Worm (Caenorhabditis elegans) whole organism, mixed stage, embryonic: ENCODE results near the gene Y42G9A.2.

ENCODE experiments used
- M03D4.4 ChIP-seq: sonication (generic microtip); optimal IDR thresholded peaks from 2 replicates; lab custom pipeline; 2017; ENCODE audit warnings: mild to moderate bottlenecking, missing genetic modification characterization, missing compliant biosample characterization
- bed-3 ChIP-seq: fragments of 200-800 bp; sonication (Bioruptor generic); optimal IDR thresholded peaks from 3 replicates; lab custom pipeline; 2018; ENCODE audit warnings: mild to moderate bottlenecking, missing genetic modification characterization, moderate library complexity, missing compliant biosample characterization
- ceh-43 ChIP-seq: fragments of 200-800 bp; sonication (Bioruptor generic); optimal IDR thresholded peaks from 2 replicates; lab custom pipeline; 2018; ENCODE audit warnings: mild to moderate bottlenecking, missing genetic modification characterization, moderate library complexity, missing compliant biosample characterization
- ceh-83 ChIP-seq: fragments of 200-800 bp; sonication (Bioruptor generic); optimal IDR thresholded peaks from 2 replicates; lab custom pipeline; 2018; ENCODE audit warnings: mild to moderate bottlenecking, missing genetic modification characterization, missing compliant biosample characterization
- ces-1 ChIP-seq: fragments of 150-350 bp; optimal IDR thresholded peaks from 2 replicates; lab custom pipeline; 2014; ENCODE audit warnings: missing biosample characterization, missing genetic modification reagents, missing genetic modification characterization
- cnd-1 ChIP-seq: fragments of 200-800 bp; sonication (Bioruptor generic); optimal IDR thresholded peaks from 2 replicates; lab custom pipeline; 2018; ENCODE audit warnings: mild to moderate bottlenecking, missing genetic modification characterization, missing compliant biosample characterization
- drap-1 ChIP-seq: fragments of 200-800 bp; sonication (Bioruptor generic); optimal IDR thresholded peaks from 3 replicates; lab custom pipeline; 2018; ENCODE audit warnings: mild to moderate bottlenecking, missing genetic modification characterization, missing compliant biosample characterization
- elt-1 ChIP-seq: sonication (generic microtip); optimal IDR thresholded peaks from 2 replicates; lab custom pipeline; 2017; ENCODE audit warnings: missing genetic modification characterization, mild to moderate bottlenecking, missing compliant biosample characterization, antibody characterized with exemption, moderate library complexity, borderline replicate concordance; ENCODE audit not compliant: insufficient read depth
- elt-3 ChIP-seq: fragments of 150-350 bp; optimal IDR thresholded peaks from 2 replicates; lab custom pipeline; 2014; ENCODE audit warnings: missing biosample characterization, missing genetic modification characterization
- flh-1 ChIP-seq: fragments of 200-800 bp; sonication (Bioruptor generic); optimal IDR thresholded peaks from 2 replicates; lab custom pipeline; 2018; ENCODE audit warnings: mild to moderate bottlenecking, missing genetic modification characterization, moderate library complexity, missing compliant biosample characterization
- ham-2 ChIP-seq: fragments of 200-800 bp; sonication (Bioruptor generic); optimal IDR thresholded peaks from 2 replicates; lab custom pipeline; 2018; ENCODE audit warnings: mild to moderate bottlenecking, missing genetic modification characterization, missing compliant biosample characterization
- lin-13 ChIP-seq: fragments of 150-350 bp; optimal IDR thresholded peaks from 2 replicates; lab custom pipeline; 2014; ENCODE audit warnings: missing biosample characterization, missing genetic modification characterization
- lin-32 ChIP-seq: fragments of 200-800 bp; sonication (Bioruptor generic); optimal IDR thresholded peaks from 2 replicates; lab custom pipeline; 2018; ENCODE audit warnings: mild to moderate bottlenecking, missing genetic modification characterization, missing compliant biosample characterization
- lsy-2 ChIP-seq: fragments of 150-350 bp; optimal IDR thresholded peaks from 2 replicates; lab custom pipeline; 2014; ENCODE audit warnings: missing biosample characterization, missing genetic modification characterization
- mab-5 ChIP-seq: fragments of 150-350 bp; optimal IDR thresholded peaks from 2 replicates; lab custom pipeline; 2014; ENCODE audit warnings: missing biosample characterization, missing genetic modification characterization
- mls-2 ChIP-seq: sonication (generic microtip); optimal IDR thresholded peaks from 2 replicates; lab custom pipeline; 2016; ENCODE audit warnings: mild to moderate bottlenecking, missing genetic modification characterization, moderate library complexity, missing compliant biosample characterization
- nhr-2 ChIP-seq: fragments of 150-350 bp; optimal IDR thresholded peaks from 2 replicates; lab custom pipeline; 2014; ENCODE audit warnings: missing biosample characterization, missing genetic modification characterization
- nhr-237 ChIP-seq: fragments of 150-350 bp; optimal IDR thresholded peaks from 2 replicates; lab custom pipeline; 2014; ENCODE audit warnings: missing biosample characterization, missing genetic modification characterization
- nhr-28 ChIP-seq: fragments of 150-350 bp; optimal IDR thresholded peaks from 2 replicates; lab custom pipeline; 2014; ENCODE audit warnings: missing biosample characterization, missing genetic modification characterization
- sem-2 ChIP-seq: fragments of 200-800 bp; sonication (Bioruptor generic); optimal IDR thresholded peaks from 2 replicates; lab custom pipeline; 2018; ENCODE audit warnings: mild to moderate bottlenecking, missing genetic modification characterization, missing compliant biosample characterization
- sptf-1 ChIP-seq: sonication (generic microtip); optimal IDR thresholded peaks from 2 replicates; lab custom pipeline; 2017; ENCODE audit warnings: mild to moderate bottlenecking, missing genetic modification characterization, moderate library complexity, missing compliant biosample characterization
- tbx-8 ChIP-seq: fragments of 200-800 bp; sonication (Bioruptor generic); optimal IDR thresholded peaks from 2 replicates; lab custom pipeline; 2018; ENCODE audit warnings: mild to moderate bottlenecking, missing genetic modification characterization, moderate library complexity, missing compliant biosample characterization
- unc-120 ChIP-seq: sonication (generic microtip); optimal IDR thresholded peaks from 2 replicates; lab custom pipeline; 2017; ENCODE audit warnings: missing genetic modification characterization, missing compliant biosample characterization; ENCODE audit not compliant: poor library complexity, severe bottlenecking
- unc-39 ChIP-seq: fragments of 150-350 bp; optimal IDR thresholded peaks from 2 replicates; lab custom pipeline; 2014; ENCODE audit warnings: missing biosample characterization, missing genetic modification characterization
- zip-8 ChIP-seq: fragments of 150-350 bp; optimal IDR thresholded peaks from 2 replicates; lab custom pipeline; 2014; ENCODE audit warnings: missing biosample characterization, missing genetic modification characterization

The Y42G9A.2 gene

DNA sequence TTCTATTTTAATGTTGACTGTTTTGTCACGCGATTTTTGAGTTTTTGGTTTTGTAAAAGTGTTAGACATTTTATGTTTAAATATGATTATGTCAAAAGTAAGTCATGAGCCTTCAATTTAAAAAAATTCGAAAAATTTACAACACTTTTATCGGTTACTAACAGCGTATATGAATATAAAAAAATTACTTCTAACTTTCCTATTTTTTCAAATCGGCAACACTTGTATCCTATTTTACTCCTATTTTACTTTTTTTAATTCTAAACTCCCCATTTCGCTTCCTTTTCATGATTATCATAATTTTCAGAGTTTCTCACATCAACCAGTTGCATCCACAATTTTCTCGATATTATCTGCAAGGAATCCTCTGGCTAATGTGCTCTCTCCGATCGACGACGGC is 29.7 kb upstream of the Y42G9A.2 start, which contains the start of gene kin-18:
kin-18 (plus strand) TSS at position 301 of the 400 bp plus-strand sequence.
- no peak for TF ChIP-seq ceh-43 (GFP tag; lab: Kevin White, UChicago)
- TF ChIP-seq cnd-1 (tag; lab: Kevin White, UChicago), result no peak
- no peak for TF ChIP-seq lin-32 (GFP tag; lab: Kevin White, UChicago)
- no peak for TF ChIP-seq sptf-1
- TF ChIP-seq unc-120, result no peak
- TF ChIP-seq lin-13, result no peak
- no peak for TF ChIP-seq M03D4.4
- no peak for TF ChIP-seq nhr-237 (tag; lab: Kevin White, UChicago)
- no peak for TF ChIP-seq elt-3 (tag; lab: Kevin White, UChicago)
- TF ChIP-seq ham-2 (GFP tag; lab: Kevin White, UChicago), result no peak
- TF ChIP-seq ceh-83 (GFP tag; lab: Kevin White, UChicago), result no peak
- no peak for TF ChIP-seq sem-2 (GFP tag; lab: Kevin White, UChicago)
- TF ChIP-seq mls-2, result no peak
- no peak for TF ChIP-seq mab-5 (tag; lab: Kevin White, UChicago)
- no peak for TF ChIP-seq flh-1 (GFP tag; lab: Kevin White, UChicago)

DNA sequence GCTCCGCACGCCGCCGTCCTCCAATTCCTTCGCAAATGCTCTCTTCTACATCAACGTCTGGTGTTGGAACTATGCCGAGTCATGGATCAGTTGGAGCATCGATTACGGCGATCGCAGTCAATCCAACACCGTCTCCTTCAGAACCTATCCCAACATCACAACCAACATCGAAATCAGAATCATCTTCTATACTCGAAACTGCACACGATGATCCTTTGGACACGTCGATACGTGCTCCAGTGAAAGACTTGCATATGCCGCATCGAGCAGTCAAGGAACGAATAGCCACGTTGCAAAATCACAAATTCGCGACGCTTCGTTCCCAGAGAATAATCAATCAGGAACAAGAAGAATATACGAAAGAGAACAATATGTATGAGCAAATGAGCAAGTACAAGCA is 27.0 kb upstream of the Y42G9A.2 start:
- TF ChIP-seq ceh-83 (GFP tag; lab: Kevin White, UChicago) (no peak), lin-13 (no peak), ces-1 (GFP tag; lab: Kevin White, UChicago) (no peak)

DNA sequence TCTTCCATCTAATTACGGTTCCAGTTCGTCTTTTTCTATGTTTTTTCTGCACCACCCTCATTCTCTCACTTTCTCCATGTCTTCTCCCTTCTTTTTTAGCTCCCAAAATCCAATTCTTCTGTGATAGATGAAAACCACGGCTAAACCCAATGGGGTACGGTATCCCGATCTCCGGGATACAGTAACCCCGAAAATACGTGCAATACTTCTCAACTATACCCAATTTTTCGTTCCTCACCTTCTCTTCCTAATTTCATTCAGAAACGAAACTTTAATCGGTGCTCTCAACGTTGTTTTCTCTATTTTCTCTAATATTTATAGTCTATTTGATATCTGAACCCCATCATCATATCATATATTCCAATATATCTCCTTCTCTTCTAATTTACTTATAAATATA is 24.3 kb upstream of the Y42G9A.2 start:
- TF ChIP-seq unc-120 (peak; percentile 1), M03D4.4 (no peak), lsy-2 (tag; lab: Kevin White, UChicago) (no peak), elt-1 (tag; lab: Kevin White, UChicago) (no peak), cnd-1 (tag; lab: Kevin White, UChicago) (no peak), unc-39 (tag; lab: Kevin White, UChicago) (no peak), zip-8 (tag; lab: Kevin White, UChicago) (no peak)

DNA sequence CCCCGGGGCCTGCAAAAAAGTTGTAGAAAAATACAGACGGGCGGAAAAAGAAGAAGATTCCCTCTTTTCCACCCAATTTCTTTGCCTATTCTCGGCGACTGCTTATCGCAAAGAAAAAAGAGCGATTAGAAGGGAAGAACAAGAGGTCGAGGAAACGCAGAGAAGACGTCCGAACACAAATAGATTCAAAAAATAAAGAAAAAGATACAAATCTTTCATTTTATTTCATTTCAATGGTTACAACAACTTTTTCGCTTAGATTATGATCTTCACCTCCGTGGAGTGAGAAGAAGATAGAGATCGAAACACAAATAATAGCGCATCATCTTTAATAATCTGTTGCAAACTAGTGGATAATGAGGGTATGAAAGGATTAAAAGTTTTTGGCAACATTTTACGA is 15.9 kb upstream of the Y42G9A.2 start:
- TF ChIP-seq elt-1 (tag; lab: Kevin White, UChicago), result peak; percentile 91
- no peak for TF ChIP-seq unc-120

DNA sequence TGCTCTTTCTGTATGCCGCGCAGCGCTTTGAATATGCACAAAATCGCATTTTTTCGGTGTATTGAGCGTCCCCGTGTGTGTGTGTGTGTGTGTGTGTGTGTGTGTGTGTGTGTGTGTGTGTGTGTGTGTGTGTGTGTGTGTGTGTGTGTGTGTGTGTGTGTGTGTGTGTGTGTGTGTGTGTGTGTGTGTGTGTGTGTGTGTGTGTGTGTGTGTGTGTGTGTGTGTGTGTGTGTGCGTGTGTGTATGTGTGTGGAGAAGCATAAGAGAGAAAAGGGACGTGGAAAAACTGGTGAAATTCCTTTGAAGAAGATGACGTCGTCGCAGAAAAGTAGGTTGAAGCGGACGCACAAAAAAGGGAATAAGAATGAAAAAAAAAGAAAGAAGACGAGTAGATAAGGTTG is 14.6 kb upstream of the Y42G9A.2 start:
- TF ChIP-seq tbx-8 (peak; percentile 32), ham-2 (GFP tag; lab: Kevin White, UChicago) (peak; percentile 9), ceh-43 (GFP tag; lab: Kevin White, UChicago) (peak; percentile 53), mls-2 (peak; percentile 70), sptf-1 (peak; percentile 88), flh-1 (GFP tag; lab: Kevin White, UChicago) (peak; percentile 23), ceh-83 (GFP tag; lab: Kevin White, UChicago) (peak; percentile 26), M03D4.4 (peak; percentile 81), sem-2 (GFP tag; lab: Kevin White, UChicago) (peak; percentile 63), cnd-1 (tag; lab: Kevin White, UChicago) (peak; percentile 83), drap-1 (GFP tag; lab: Kevin White, UChicago) (peak; percentile 77), bed-3 (GFP tag; lab: Kevin White, UChicago) (peak; percentile 26), lin-32 (GFP tag; lab: Kevin White, UChicago) (peak; percentile 56)

DNA sequence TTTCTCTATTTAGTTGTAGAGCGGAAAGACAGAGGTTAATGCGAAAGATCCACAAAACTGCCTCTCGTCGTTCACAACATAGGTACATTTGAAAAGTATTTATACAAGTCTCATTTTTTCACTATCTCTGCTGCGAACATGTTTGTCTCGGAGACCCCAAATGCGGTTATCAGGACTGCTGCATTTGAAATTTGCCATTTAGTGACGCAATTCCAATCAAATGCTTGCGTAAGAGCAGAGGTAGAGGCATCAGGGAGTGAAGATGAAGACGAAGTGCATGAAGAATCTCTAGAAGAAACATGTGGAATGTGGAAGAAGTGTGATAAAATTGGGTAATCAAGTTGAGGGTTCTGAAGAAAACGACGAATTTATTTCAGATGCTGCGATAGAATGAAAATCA is 13.9 kb upstream of the Y42G9A.2 start:
- no peak for TF ChIP-seq nhr-2 (tag; lab: Kevin White, UChicago)
- no peak for TF ChIP-seq nhr-28 (tag; lab: Kevin White, UChicago)
- no peak for TF ChIP-seq ces-1 (GFP tag; lab: Kevin White, UChicago)
- no peak for TF ChIP-seq elt-3 (tag; lab: Kevin White, UChicago)
- peak; percentile 92 for TF ChIP-seq zip-8 (tag; lab: Kevin White, UChicago)
- TF ChIP-seq flh-1 (GFP tag; lab: Kevin White, UChicago), result no peak
- no peak for TF ChIP-seq unc-120
- no peak for TF ChIP-seq tbx-8

DNA sequence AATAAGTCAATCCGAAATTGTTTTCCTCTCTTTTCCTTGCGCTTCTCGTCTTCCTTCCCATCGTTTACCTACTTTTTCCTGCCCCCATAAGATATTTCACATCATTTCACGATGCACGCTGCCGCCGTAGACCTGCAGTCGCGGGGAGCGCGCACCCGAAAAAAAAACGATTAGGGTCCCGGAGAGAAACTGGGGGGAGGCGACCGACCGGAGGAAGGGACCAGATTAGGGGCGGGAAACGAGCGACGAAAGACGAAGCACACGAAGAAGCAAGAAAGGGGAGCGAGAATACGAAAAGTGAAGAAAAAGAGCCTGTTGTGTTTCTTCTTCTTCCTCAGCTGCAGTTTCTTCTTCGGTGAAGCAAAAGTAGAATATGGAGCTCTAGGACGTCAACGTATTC is 12.8 kb upstream of the Y42G9A.2 start:
- TF ChIP-seq tbx-8 (no peak), zip-8 (tag; lab: Kevin White, UChicago) (no peak), ces-1 (GFP tag; lab: Kevin White, UChicago) (peak; percentile 31)
